Comparison of ENCODE assay signal across 2 worm cellular contexts in the genomic region with DNA sequence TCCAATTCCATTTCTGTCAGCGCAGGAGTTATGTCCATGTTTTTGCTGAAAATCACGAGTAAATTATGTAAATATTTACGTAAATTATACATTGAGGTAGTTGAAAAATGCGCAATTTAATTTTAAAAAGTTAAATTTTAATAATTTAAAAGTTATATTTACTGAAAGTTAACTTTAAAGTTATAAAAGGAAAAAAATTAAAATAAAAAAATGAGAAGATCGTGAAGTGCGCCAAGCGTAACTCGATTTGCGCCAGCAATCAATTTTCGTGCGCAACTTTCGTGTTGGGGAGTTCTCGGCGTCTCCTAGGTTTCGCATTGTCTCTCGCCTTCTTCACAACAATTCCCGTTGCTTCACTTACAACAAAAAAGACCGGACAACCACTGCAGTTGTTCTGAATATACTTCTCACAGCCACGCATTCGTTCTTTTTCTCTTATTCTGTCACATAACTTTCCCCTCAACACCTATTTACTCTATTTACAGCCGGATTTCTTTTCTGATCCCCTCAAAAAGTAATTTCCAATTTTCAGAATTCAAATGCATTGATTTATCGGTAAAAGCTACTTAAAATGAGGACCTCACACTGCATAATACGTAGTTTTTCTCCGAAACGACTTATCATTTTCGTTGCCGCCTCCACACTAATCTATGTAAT.
TF ChIP-seq lines count a peak whose summit lies in the region.

A gene (minus strand): TSS at position 51 of the 657 bp plus-strand sequence.
A gene (plus strand): TSS at position 337 of the 657 bp plus-strand sequence.

TF ChIP-seq in whole organism, L1 larva, 84 proteins besides CTCF, POLR2A, EP300 and RAD21 (continued from another document):
- TF ChIP-seq irx-1 (tag; optimal IDR thresholded peaks at IDR 0.05; lab: Kevin White, UChicago) (peak; percentile 74), C16A3.4 (tag; optimal IDR thresholded peaks at IDR 0.05; lab: Kevin White, UChicago) (peak; percentile 88), rnt-1 (tag; optimal IDR thresholded peaks at IDR 0.05; lab: Kevin White, UChicago) (peak; percentile 93), pqm-1 (tag; optimal IDR thresholded peaks at IDR 0.05; lab: Kevin White, UChicago) (no peak), hlh-17 (GFP tag; optimal IDR thresholded peaks at IDR 0.05; lab: Kevin White, UChicago; ENCODE audit: borderline replicate concordance) (no peak), zag-1 (tag; optimal IDR thresholded peaks at IDR 0.05; lab: Kevin White, UChicago) (peak; percentile 46), unc-62 (GFP tag; optimal IDR thresholded peaks at IDR 0.05; lab: Kevin White, UChicago) (no peak), snpc-4 (tag; optimal IDR thresholded peaks at IDR 0.05; lab: Kevin White, UChicago) (peak; percentile 81), lin-39 (tag; optimal IDR thresholded peaks at IDR 0.05; lab: Kevin White, UChicago) (peak; percentile 88), ama-1 (optimal IDR thresholded peaks at IDR 0.05; lab: Kevin White, UChicago) (no peak), ceh-63 (GFP tag; optimal IDR thresholded peaks at IDR 0.05; lab: Kevin White, UChicago) (no peak), sup-37 (GFP tag; optimal IDR thresholded peaks at IDR 0.05; lab: Kevin White, UChicago) (peak; percentile 9), fkh-4 (tag; optimal IDR thresholded peaks at IDR 0.05; lab: Kevin White, UChicago; ENCODE audit: borderline replicate concordance) (peak; percentile 46), egl-27 (tag; optimal IDR thresholded peaks at IDR 0.05; lab: Kevin White, UChicago) (no peak), dpl-1 (GFP tag; optimal IDR thresholded peaks at IDR 0.05; lab: Kevin White, UChicago) (peak; percentile 74 to 81 (median 81)), lir-3 (tag; optimal IDR thresholded peaks at IDR 0.05; lab: Kevin White, UChicago; ENCODE audit: poor library complexity) (peak; percentile 30), lsy-2 (tag; optimal IDR thresholded peaks at IDR 0.05; lab: Kevin White, UChicago) (peak; percentile 90 to 94), elt-3 (tag; optimal IDR thresholded peaks at IDR 0.05; lab: Kevin White, UChicago) (peak in 3 of 6 experiments; percentile 19 to 84 (median 72)), lin-13 (GFP tag; optimal IDR thresholded peaks at IDR 0.05; lab: Kevin White, UChicago) (peak; percentile 67), aha-1 (tag; optimal IDR thresholded peaks at IDR 0.05; lab: Kevin White, UChicago) (peak; percentile 74), aly-2 (tag; optimal IDR thresholded peaks at IDR 0.05; lab: Kevin White, UChicago) (peak; percentile 29), unc-86 (tag; optimal IDR thresholded peaks at IDR 0.05; lab: Kevin White, UChicago) (peak; percentile 82), unc-98 (GFP tag; IDR thresholded peaks at IDR 0.05; lab: Robert Waterston, UW) (no peak), nhr-85 (tag; lab: Kevin White, UChicago) (peak; percentile 91), ztf-4 (tag; optimal IDR thresholded peaks at IDR 0.05; lab: Kevin White, UChicago) (peak; percentile 80), nhr-28 (tag; optimal IDR thresholded peaks at IDR 0.05; lab: Kevin White, UChicago) (no peak), swsn-7 (tag; optimal IDR thresholded peaks at IDR 0.05; lab: Kevin White, UChicago) (peak; percentile 90), mef-2 (tag; optimal IDR thresholded peaks at IDR 0.05; lab: Kevin White, UChicago) (no peak), mab-9 (GFP tag; IDR thresholded peaks at IDR 0.05; lab: Robert Waterston, UW) (peak; percentile 78)

TF ChIP-seq in whole organism, young adult, 124 proteins besides CTCF, POLR2A, EP300 and RAD21 (continued from another document):
- no peak for TF ChIP-seq him-1 (tag; optimal IDR thresholded peaks at IDR 0.05; lab: Kevin White, UChicago)
- peak; percentile 68 for TF ChIP-seq tbp1 (GFP tag; optimal IDR thresholded peaks at IDR 0.05; lab: Kevin White, UChicago)
- TF ChIP-seq fkh-3 (tag; optimal IDR thresholded peaks at IDR 0.05; lab: Kevin White, UChicago): no peak
- TF ChIP-seq pbrm-1 (GFP tag; IDR thresholded peaks at IDR 0.05; lab: Robert Waterston, UW): peak; percentile 90
- TF ChIP-seq F22D6.2 (tag; optimal IDR thresholded peaks at IDR 0.05; lab: Kevin White, UChicago): peak; percentile 43
- no peak for TF ChIP-seq ceh-79 (tag; optimal IDR thresholded peaks at IDR 0.05; lab: Kevin White, UChicago)
- no peak for TF ChIP-seq efl-1 (GFP tag; optimal IDR thresholded peaks at IDR 0.05; lab: Kevin White, UChicago)
- TF ChIP-seq aptf-3 (GFP tag; IDR thresholded peaks at IDR 0.05; lab: Robert Waterston, UW): no peak
- TF ChIP-seq T07F8.4 (tag; optimal IDR thresholded peaks at IDR 0.05; lab: Kevin White, UChicago): no peak
- no peak for TF ChIP-seq mel-28 (tag; optimal IDR thresholded peaks at IDR 0.05; lab: Kevin White, UChicago; ENCODE audit: borderline replicate concordance)
- TF ChIP-seq hlh-12 (tag; optimal IDR thresholded peaks at IDR 0.05; lab: Kevin White, UChicago): no peak
